Worm (Caenorhabditis elegans): ENCODE data around the gene Y55F3AM.11.

DNA sequence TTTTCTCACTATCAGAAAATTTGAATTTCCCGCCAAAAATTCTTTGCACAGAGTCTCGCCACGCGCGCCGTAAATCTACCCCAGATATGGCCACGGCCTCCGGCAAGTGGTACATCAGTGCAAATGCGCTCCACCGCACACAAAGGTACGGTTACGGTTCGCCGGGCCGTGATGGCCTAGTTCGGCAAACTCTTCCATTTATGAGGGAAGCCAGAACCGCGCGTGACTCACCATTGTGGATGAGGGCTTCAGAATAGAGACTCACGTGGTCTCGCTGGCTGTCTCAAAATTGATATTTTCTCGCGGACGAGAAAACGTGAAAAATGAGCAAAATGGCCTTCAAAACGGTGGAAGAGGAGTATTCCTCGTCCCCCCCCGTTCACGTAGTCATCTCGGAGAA is 24.4 kb downstream of the Y55F3AM.11 start:
- TF ChIP-seq him-1 (tag; optimal IDR thresholded peaks at IDR 0.05) (no peak), dao-5 (tag; optimal IDR thresholded peaks at IDR 0.05) (no peak), W03F9.2 (tag; optimal IDR thresholded peaks at IDR 0.05) (no peak)

Data from whole organism, L4/young adult.